Fruit fly (Drosophila melanogaster) whole organism, embryonic: Measurements from ENCODE around the gene Dora.

Experiments
- Antp ChIP-seq: fragments of 200-800 bp; sonication (Bioruptor generic); optimal IDR thresholded peaks from 3 replicates; lab custom pipeline; 2016; ENCODE audit warnings: missing biosample characterization, missing genetic modification characterization
- CG10209 ChIP-seq: fragments of 200-800 bp; sonication (Bioruptor generic); optimal IDR thresholded peaks from 3 replicates; lab custom pipeline; 2017; ENCODE audit warnings: missing biosample characterization, mild to moderate bottlenecking, missing genetic modification characterization, missing genetic modification reagents
- CG10366 ChIP-seq: fragments of 200-800 bp; sonication (Bioruptor generic); IDR thresholded peaks from 2 replicates; pipeline ENCODE4 v1.3.6; 2022; ENCODE audit warnings: missing biosample characterization, missing genetic modification characterization
- CG10979 ChIP-seq: fragments of 200-800 bp; sonication (Bioruptor generic); optimal IDR thresholded peaks from 2 replicates; lab custom pipeline; 2018; ENCODE audit warnings: missing biosample characterization, mild to moderate bottlenecking, missing genetic modification characterization, moderate library complexity
- CG11085 ChIP-seq: fragments of 200-800 bp; sonication (Bioruptor generic); IDR thresholded peaks from 2 replicates; pipeline ENCODE4 v1.3.6; 2022; ENCODE audit warnings: missing biosample characterization, missing genetic modification characterization
- CG11696 ChIP-seq: fragments of 200-800 bp; sonication (Bioruptor generic); IDR thresholded peaks from 2 replicates; pipeline ENCODE4 v1.3.6; 2022; ENCODE audit warnings: missing biosample characterization, missing genetic modification characterization
- CG12219 ChIP-seq: fragments of 200-800 bp; sonication (Bioruptor generic); optimal IDR thresholded peaks from 3 replicates; lab custom pipeline; 2018; ENCODE audit warnings: missing biosample characterization, mild to moderate bottlenecking, missing genetic modification characterization
- CG12659 ChIP-seq: fragments of 200-800 bp; sonication (Bioruptor generic); optimal IDR thresholded peaks from 3 replicates; lab custom pipeline; 2017; ENCODE audit warnings: mild to moderate bottlenecking, missing biosample characterization, missing genetic modification reagents, missing genetic modification characterization
- CG12744 ChIP-seq: fragments of 200-800 bp; sonication (Bioruptor generic); optimal IDR thresholded peaks from 2 replicates; lab custom pipeline; 2016; ENCODE audit warnings: missing biosample characterization, missing genetic modification characterization
- CG13296 ChIP-seq: fragments of 200-800 bp; sonication (Bioruptor generic); optimal IDR thresholded peaks from 3 replicates; lab custom pipeline; 2018; ENCODE audit warnings: missing biosample characterization, mild to moderate bottlenecking, missing genetic modification characterization
- CG14014 ChIP-seq: fragments of 200-800 bp; sonication (Bioruptor generic); IDR thresholded peaks from 2 replicates; pipeline ENCODE4 v1.3.6; 2022; ENCODE audit warnings: missing biosample characterization, missing genetic modification characterization
- CG14050 ChIP-seq: fragments of 200-800 bp; sonication (Bioruptor generic); IDR thresholded peaks from 3 replicates; pipeline ENCODE4 v1.3.6; 2022; ENCODE audit warnings: missing biosample characterization, missing genetic modification characterization
- CG15269 ChIP-seq: fragments of 200-800 bp; sonication (Bioruptor generic); optimal IDR thresholded peaks from 2 replicates; lab custom pipeline; 2018; ENCODE audit warnings: missing biosample characterization, mild to moderate bottlenecking, missing genetic modification characterization, moderate library complexity
- CG17361 ChIP-seq: fragments of 200-800 bp; sonication (Bioruptor generic); IDR thresholded peaks from 3 replicates; pipeline ENCODE4 v1.3.6; 2022; ENCODE audit warnings: missing biosample characterization, missing genetic modification characterization
- CG2116 ChIP-seq: fragments of 200-800 bp; sonication (Bioruptor generic); optimal IDR thresholded peaks from 3 replicates; lab custom pipeline; 2018; ENCODE audit warnings: missing biosample characterization, mild to moderate bottlenecking, missing genetic modification characterization
- CG31365 ChIP-seq: fragments of 200-800 bp; sonication (Bioruptor generic); optimal IDR thresholded peaks from 2 replicates; lab custom pipeline; 2018; ENCODE audit warnings: missing biosample characterization, mild to moderate bottlenecking, missing genetic modification characterization
- CG34376 ChIP-seq: fragments of 200-800 bp; sonication (Bioruptor generic); optimal IDR thresholded peaks from 2 replicates; lab custom pipeline; 2018; ENCODE audit warnings: missing biosample characterization, mild to moderate bottlenecking, missing genetic modification characterization
- CG4854 ChIP-seq: fragments of 200-800 bp; sonication (Bioruptor generic); optimal IDR thresholded peaks from 2 replicates; lab custom pipeline; 2016; ENCODE audit warnings: missing biosample characterization, missing genetic modification characterization, inconsistent platforms
- CG6791 ChIP-seq: fragments of 200-800 bp; sonication (Bioruptor generic); IDR thresholded peaks from 3 replicates; pipeline ENCODE4 v1.3.6; 2022; ENCODE audit warnings: missing biosample characterization, missing genetic modification characterization; ENCODE audit not compliant: partially characterized antibody
- CG8290 ChIP-seq, 3 experiments: fragments of 200-800 bp; sonication (Bioruptor generic); optimal IDR thresholded peaks; 2 replicates each; lab custom pipeline; 2016 to 2019; ENCODE audit warnings: missing biosample characterization in 3 of 3, missing genetic modification characterization in 3 of 3, mild to moderate bottlenecking in 2 of 3, moderate library complexity in 1 of 3
- CHES-1-like ChIP-seq: fragments of 200-800 bp; sonication (Bioruptor generic); optimal IDR thresholded peaks from 2 replicates; lab custom pipeline; 2016; ENCODE audit warnings: missing biosample characterization, missing genetic modification characterization
- Doc3 ChIP-seq: fragments of 200-800 bp; sonication (Bioruptor generic); IDR thresholded peaks from 3 replicates; pipeline ENCODE4 v1.3.6; 2022; ENCODE audit warnings: missing biosample characterization, missing genetic modification characterization; ENCODE audit not compliant: partially characterized antibody
- Dp ChIP-seq: fragments of 200-800 bp; sonication (Bioruptor generic); optimal IDR thresholded peaks from 2 replicates; lab custom pipeline; 2018; ENCODE audit warnings: missing biosample characterization, mild to moderate bottlenecking, missing genetic modification characterization, moderate library complexity
- Hr3 ChIP-seq: fragments of 200-800 bp; sonication (Bioruptor generic); optimal IDR thresholded peaks from 3 replicates; lab custom pipeline; 2016; ENCODE audit warnings: missing biosample characterization, missing genetic modification characterization
- Meics ChIP-seq: fragments of 200-800 bp; sonication (Bioruptor generic); optimal IDR thresholded peaks from 2 replicates; lab custom pipeline; 2017; ENCODE audit warnings: missing biosample characterization, mild to moderate bottlenecking, missing genetic modification characterization
- Opbp ChIP-seq: fragments of 200-800 bp; sonication (Bioruptor generic); IDR thresholded peaks from 3 replicates; pipeline ENCODE4 v1.3.6; 2022; ENCODE audit warnings: missing biosample characterization, missing genetic modification characterization; ENCODE audit not compliant: partially characterized antibody
- PHDP ChIP-seq: fragments of 200-800 bp; sonication (Bioruptor generic); optimal IDR thresholded peaks from 3 replicates; lab custom pipeline; 2018; ENCODE audit warnings: missing biosample characterization, mild to moderate bottlenecking, missing genetic modification characterization, moderate library complexity
- Six4 ChIP-seq: fragments of 200-800 bp; sonication (Bioruptor generic); optimal IDR thresholded peaks from 2 replicates; lab custom pipeline; 2016; ENCODE audit warnings: missing biosample characterization, missing genetic modification characterization
- Sry-β ChIP-seq: fragments of 200-800 bp; sonication (Bioruptor generic); optimal IDR thresholded peaks from 2 replicates; lab custom pipeline; 2018; ENCODE audit warnings: missing biosample characterization, mild to moderate bottlenecking, missing genetic modification characterization, moderate library complexity
- Trl ChIP-seq, 3 experiments: fragments of >200 bp in 2 of 3; fragments of 200-800 bp in 1 of 3; sonication (Bioruptor generic) in 1 of 3; optimal IDR thresholded peaks; 2 replicates in 1 of 3; 3 replicates in 2 of 3; lab custom pipeline; 2016 to 2017; ENCODE audit warnings: missing biosample characterization in 1 of 3, missing genetic modification characterization in 1 of 3
- abd-A ChIP-seq: fragments of 200-800 bp; sonication (Bioruptor generic); optimal IDR thresholded peaks from 3 replicates; lab custom pipeline; 2019; ENCODE audit warnings: missing biosample characterization, mild to moderate bottlenecking, missing genetic modification characterization, moderate library complexity
- aop ChIP-seq: fragments of 200-800 bp; sonication (Bioruptor generic); IDR thresholded peaks from 2 replicates; pipeline ENCODE4 v1.3.6; 2022; ENCODE audit warnings: missing biosample characterization, missing genetic modification characterization
- ato ChIP-seq: fragments of 200-800 bp; sonication (Bioruptor generic); IDR thresholded peaks from 2 replicates; pipeline ENCODE4 v1.3.6; 2022; ENCODE audit warnings: missing biosample characterization, missing genetic modification characterization; ENCODE audit not compliant: partially characterized antibody
- bowl ChIP-seq: fragments of 200-800 bp; sonication (Bioruptor generic); IDR thresholded peaks from 2 replicates; pipeline ENCODE4 v1.3.6; 2022; ENCODE audit warnings: missing biosample characterization, missing genetic modification characterization
- cad ChIP-seq: fragments of >200 bp; optimal IDR thresholded peaks from 2 replicates; lab custom pipeline; 2017; ENCODE audit warnings: missing biosample characterization, missing genetic modification characterization
- chm ChIP-seq: fragments of 200-800 bp; sonication (Bioruptor generic); IDR thresholded peaks from 2 replicates; pipeline ENCODE4 v1.3.6; 2022; ENCODE audit warnings: missing biosample characterization, missing genetic modification characterization
- dpn ChIP-seq, 2 experiments: fragments of 200-800 bp; sonication (Bioruptor generic); optimal IDR thresholded peaks; 3 replicates each; lab custom pipeline; 2016; ENCODE audit warnings: missing biosample characterization in 2 of 2, missing genetic modification characterization in 2 of 2
- dysf ChIP-seq: fragments of 200-800 bp; sonication (Bioruptor generic); IDR thresholded peaks from 3 replicates; pipeline ENCODE4 v1.3.6; 2022; ENCODE audit warnings: missing biosample characterization, missing genetic modification characterization
- fd64A ChIP-seq: fragments of 200-800 bp; sonication (Bioruptor generic); optimal IDR thresholded peaks from 3 replicates; lab custom pipeline; 2018; ENCODE audit warnings: missing biosample characterization, mild to moderate bottlenecking, missing genetic modification characterization
- gcm2 ChIP-seq: fragments of 200-800 bp; sonication (Bioruptor generic); optimal IDR thresholded peaks from 2 replicates; lab custom pipeline; 2016; ENCODE audit warnings: missing biosample characterization, missing genetic modification characterization
- hkb ChIP-seq, 2 experiments: fragments of 200-800 bp in 1 of 2; fragments of >200 bp in 1 of 2; sonication (Bioruptor generic) in 1 of 2; IDR thresholded peaks in 1 of 2; optimal IDR thresholded peaks in 1 of 2; 2 replicates each; pipeline versions ENCODE4 v1.3.6 to Lab custom; 2017 to 2022; ENCODE audit warnings: missing biosample characterization in 1 of 2, missing genetic modification characterization in 1 of 2
- nau ChIP-seq: fragments of 200-800 bp; sonication (Bioruptor generic); optimal IDR thresholded peaks from 3 replicates; lab custom pipeline; 2017; ENCODE audit warnings: missing biosample characterization, mild to moderate bottlenecking, missing genetic modification characterization, missing genetic modification reagents
- onecut ChIP-seq: fragments of 200-800 bp; sonication (Bioruptor generic); IDR thresholded peaks from 2 replicates; pipeline ENCODE4 v1.3.6; 2022; ENCODE audit warnings: missing biosample characterization, missing genetic modification characterization
- peb ChIP-seq: fragments of 200-800 bp; sonication (Bioruptor generic); IDR thresholded peaks from 2 replicates; pipeline ENCODE4 v1.3.6; 2022; ENCODE audit warnings: missing biosample characterization, missing genetic modification characterization
- pum ChIP-seq: fragments of 200-800 bp; sonication (Bioruptor generic); optimal IDR thresholded peaks from 2 replicates; lab custom pipeline; 2016; ENCODE audit warnings: missing biosample characterization, missing genetic modification characterization
- ro ChIP-seq: fragments of 200-800 bp; sonication (Bioruptor generic); IDR thresholded peaks from 2 replicates; pipeline ENCODE4 v1.3.6; 2022; ENCODE audit warnings: missing biosample characterization, missing genetic modification characterization
- shn ChIP-seq: fragments of 200-800 bp; sonication (Bioruptor generic); optimal IDR thresholded peaks from 3 replicates; lab custom pipeline; 2016; ENCODE audit warnings: missing biosample characterization, missing genetic modification characterization
- zf30C ChIP-seq: fragments of 200-800 bp; sonication (Bioruptor generic); optimal IDR thresholded peaks from 3 replicates; lab custom pipeline; 2018; ENCODE audit warnings: missing biosample characterization, mild to moderate bottlenecking, missing genetic modification characterization

Gene Dora

dm6 chrX:18899835-18900460 lies 36.2 kb downstream of the Dora start, which contains the start of gene CG7378 (continued):
- TF ChIP-seq Antp (GFP tag; lab: Kevin White, UChicago), result peak; percentile 22
- TF ChIP-seq CG2116, result no peak
- TF ChIP-seq CG11085, result no peak
- peak; percentile 8 to 60 for TF ChIP-seq dpn (GFP tag; optimal IDR thresholded peaks at IDR 0.05; lab: Kevin White, UChicago)
- no peak for TF ChIP-seq nau (GFP tag; lab: Kevin White, UChicago)
- peak; percentile 3 for TF ChIP-seq CG13296 (GFP tag; lab: Kevin White, UChicago)
- TF ChIP-seq CG10979 (tag; lab: Kevin White, UChicago), result no peak
- TF ChIP-seq CG14014 (GFP tag; lab: Robert Waterston, UW), result no peak
- peak; percentile 49 for TF ChIP-seq CG12659 (GFP tag; lab: Kevin White, UChicago)
- no peak for TF ChIP-seq CG14050 (GFP tag; lab: Robert Waterston, UW)
- TF ChIP-seq CG10209 (GFP tag; lab: Kevin White, UChicago), result peak; percentile 36
- TF ChIP-seq gcm2 (GFP tag; lab: Kevin White, UChicago), result no peak
- no peak for TF ChIP-seq CG10366 (GFP tag; lab: Robert Waterston, UW)
- TF ChIP-seq CG11696, result no peak
- TF ChIP-seq shn (GFP tag; lab: Kevin White, UChicago), result no peak
- no peak for TF ChIP-seq Sry-β
- TF ChIP-seq CG34376 (GFP tag; lab: Kevin White, UChicago), result peak; percentile 26
- TF ChIP-seq fd64A (GFP tag; lab: Kevin White, UChicago), result no peak
- no peak for TF ChIP-seq CG31365
- TF ChIP-seq CHES-1-like (GFP tag; lab: Kevin White, UChicago), result no peak
- no peak for TF ChIP-seq chm (GFP tag; lab: Robert Waterston, UW)
- no peak for TF ChIP-seq peb (GFP tag; lab: Robert Waterston, UW)
- TF ChIP-seq CG15269 (tag; lab: Kevin White, UChicago), result peak; percentile 28
- no peak for TF ChIP-seq CG8290 (GFP tag; optimal IDR thresholded peaks at IDR 0.05; lab: Kevin White, UChicago)
- no peak for TF ChIP-seq CG8290 (tag; optimal IDR thresholded peaks at IDR 0.05; lab: Kevin White, UChicago)
- no peak for TF ChIP-seq ato (GFP tag; lab: Robert Waterston, UW)
- TF ChIP-seq bowl (GFP tag; lab: Robert Waterston, UW), result no peak
- peak; percentile 75 for TF ChIP-seq CG17361 (GFP tag; lab: Robert Waterston, UW)
- TF ChIP-seq CG12744 (GFP tag; lab: Kevin White, UChicago), result no peak
- no peak for TF ChIP-seq onecut (GFP tag; lab: Robert Waterston, UW)
- TF ChIP-seq CG12219, result no peak
- no peak for TF ChIP-seq Dp (GFP tag; lab: Kevin White, UChicago)
- peak; percentile 31 for TF ChIP-seq zf30C (GFP tag; lab: Kevin White, UChicago)
- TF ChIP-seq Six4 (GFP tag; lab: Kevin White, UChicago), result no peak
- peak; percentile 16 for TF ChIP-seq CG4854 (GFP tag; lab: Kevin White, UChicago)
- TF ChIP-seq ro (GFP tag; lab: Robert Waterston, UW), result no peak
- no peak for TF ChIP-seq Opbp (GFP tag; lab: Robert Waterston, UW)
- peak; percentile 57; the same call in 1 of the 3 replicates for TF ChIP-seq dysf (GFP tag; lab: Robert Waterston, UW)
- TF ChIP-seq PHDP (tag; lab: Kevin White, UChicago), result no peak
- no peak for TF ChIP-seq Hr3
- peak; percentile 1 to 13 for TF ChIP-seq Trl (optimal IDR thresholded peaks at IDR 0.05; lab: Kevin White, UChicago)
- TF ChIP-seq Trl (GFP tag; optimal IDR thresholded peaks at IDR 0.05; lab: Kevin White, UChicago), result peak; percentile 48
- TF ChIP-seq hkb (optimal IDR thresholded peaks at IDR 0.05; lab: Kevin White, UChicago), result no peak
- 0 out of 2 replicates have a peak, but pooled peaks have one; percentile 16 for TF ChIP-seq hkb (GFP tag; IDR thresholded peaks at IDR 0.05; lab: Robert Waterston, UW)
- TF ChIP-seq aop (GFP tag; lab: Robert Waterston, UW), result no peak
- peak; percentile 75 for TF ChIP-seq Meics (GFP tag; lab: Kevin White, UChicago)
- TF ChIP-seq abd-A (tag; lab: Kevin White, UChicago), result no peak
- peak; percentile 32 for TF ChIP-seq pum (GFP tag; lab: Kevin White, UChicago)
- no peak for TF ChIP-seq CG6791 (GFP tag; lab: Robert Waterston, UW)
- TF ChIP-seq cad, result no peak
- TF ChIP-seq Doc3 (GFP tag; lab: Robert Waterston, UW), result no peak
